Fruit fly (Drosophila melanogaster) whole organism, embryonic: Measurements from ENCODE around the gene dpr18.

ENCODE experiments used
- Atf6 ChIP-seq: fragments of 200-800 bp; sonication (Bioruptor generic); IDR thresholded peaks from 2 replicates; pipeline ENCODE4 v1.3.6; 2022; ENCODE audit warnings: missing biosample characterization, missing genetic modification characterization
- CG10147 ChIP-seq: fragments of 200-800 bp; sonication (Bioruptor generic); optimal IDR thresholded peaks from 2 replicates; lab custom pipeline; 2019; ENCODE audit warnings: missing biosample characterization, mild to moderate bottlenecking, missing genetic modification characterization, moderate library complexity
- CG10366 ChIP-seq: fragments of 200-800 bp; sonication (Bioruptor generic); IDR thresholded peaks from 2 replicates; pipeline ENCODE4 v1.3.6; 2022; ENCODE audit warnings: missing biosample characterization, missing genetic modification characterization
- CG10959 ChIP-seq: fragments of 200-800 bp; sonication (Bioruptor generic); IDR thresholded peaks from 2 replicates; pipeline ENCODE4 v1.3.6; 2022; ENCODE audit warnings: missing biosample characterization, missing genetic modification characterization
- CG11456 ChIP-seq: fragments of 200-800 bp; sonication (Bioruptor generic); IDR thresholded peaks from 3 replicates; pipeline ENCODE4 v1.3.6; 2022; ENCODE audit warnings: missing biosample characterization, missing genetic modification characterization
- CG12299 ChIP-seq: fragments of 200-800 bp; sonication (Bioruptor generic); optimal IDR thresholded peaks from 2 replicates; lab custom pipeline; 2018; ENCODE audit warnings: missing biosample characterization, mild to moderate bottlenecking, missing genetic modification characterization
- CG14014 ChIP-seq: fragments of 200-800 bp; sonication (Bioruptor generic); IDR thresholded peaks from 2 replicates; pipeline ENCODE4 v1.3.6; 2022; ENCODE audit warnings: missing biosample characterization, missing genetic modification characterization
- CG14667 ChIP-seq: fragments of 200-800 bp; sonication (Bioruptor generic); IDR thresholded peaks from 2 replicates; pipeline ENCODE4 v1.3.6; 2022; ENCODE audit warnings: missing biosample characterization, missing genetic modification characterization
- CG1603 ChIP-seq: fragments of 200-800 bp; sonication (Bioruptor generic); optimal IDR thresholded peaks from 2 replicates; lab custom pipeline; 2019; ENCODE audit warnings: missing biosample characterization, mild to moderate bottlenecking, missing genetic modification characterization, moderate library complexity
- CG1832 ChIP-seq: fragments of 200-800 bp; sonication (Bioruptor generic); optimal IDR thresholded peaks from 2 replicates; lab custom pipeline; 2017; ENCODE audit warnings: missing biosample characterization, mild to moderate bottlenecking, missing genetic modification characterization, inconsistent platforms
- CG18476 ChIP-seq: fragments of 200-800 bp; sonication (Bioruptor generic); optimal IDR thresholded peaks from 2 replicates; lab custom pipeline; 2016; ENCODE audit warnings: missing biosample characterization, mild to moderate bottlenecking, missing genetic modification characterization
- CG30020 ChIP-seq: fragments of 200-800 bp; optimal IDR thresholded peaks from 2 replicates; lab custom pipeline; 2019; ENCODE audit warnings: missing biosample characterization, mild to moderate bottlenecking, missing genetic modification characterization, moderate library complexity
- CG32772 ChIP-seq: fragments of 200-800 bp; sonication (Bioruptor generic); IDR thresholded peaks from 2 replicates; pipeline ENCODE4 v1.3.6; 2022; ENCODE audit warnings: missing biosample characterization, missing genetic modification characterization
- CG3407 ChIP-seq: fragments of 200-800 bp; sonication (Bioruptor generic); optimal IDR thresholded peaks from 2 replicates; lab custom pipeline; 2018; ENCODE audit warnings: missing biosample characterization, mild to moderate bottlenecking, missing genetic modification characterization
- CG34376 ChIP-seq: fragments of 200-800 bp; sonication (Bioruptor generic); optimal IDR thresholded peaks from 2 replicates; lab custom pipeline; 2018; ENCODE audit warnings: missing biosample characterization, mild to moderate bottlenecking, missing genetic modification characterization
- CG3726 ChIP-seq: fragments of 200-800 bp; sonication (Bioruptor generic); IDR thresholded peaks from 3 replicates; pipeline ENCODE4, ENCODE4 v1.3.6; 2022; ENCODE audit warnings: missing biosample characterization, missing genetic modification characterization
- CG4617 ChIP-seq: fragments of 200-800 bp; sonication (Bioruptor generic); optimal IDR thresholded peaks from 3 replicates; lab custom pipeline; 2016; ENCODE audit warnings: missing biosample characterization, missing genetic modification characterization, borderline replicate concordance
- CG4707 ChIP-seq: fragments of 200-800 bp; sonication (Bioruptor generic); optimal IDR thresholded peaks from 2 replicates; lab custom pipeline; 2018; ENCODE audit warnings: missing biosample characterization, mild to moderate bottlenecking, missing genetic modification characterization, moderate library complexity
- CG7372 ChIP-seq: fragments of 200-800 bp; sonication (Bioruptor generic); IDR thresholded peaks from 2 replicates; pipeline ENCODE4 v1.3.6; 2022; ENCODE audit warnings: missing biosample characterization, missing genetic modification characterization
- CG7786 ChIP-seq: fragments of 200-800 bp; sonication (Bioruptor generic); optimal IDR thresholded peaks from 2 replicates; lab custom pipeline; 2016; ENCODE audit warnings: missing biosample characterization, missing genetic modification characterization
- CG8924 ChIP-seq: fragments of 200-800 bp; optimal IDR thresholded peaks from 3 replicates; lab custom pipeline; 2019; ENCODE audit warnings: missing biosample characterization, mild to moderate bottlenecking, missing genetic modification characterization, moderate library complexity
- CG9609 ChIP-seq: fragments of 200-800 bp; sonication (Bioruptor generic); optimal IDR thresholded peaks from 3 replicates; lab custom pipeline; 2016; ENCODE audit warnings: missing biosample characterization, missing genetic modification characterization
- D ChIP-seq, 2 experiments: fragments of 200-800 bp in 1 of 2; fragments of >200 bp in 1 of 2; sonication (Bioruptor generic) in 1 of 2; optimal IDR thresholded peaks; 2 replicates in 1 of 2; 3 replicates in 1 of 2; lab custom pipeline; 2017; ENCODE audit warnings: mild to moderate bottlenecking in 1 of 2, missing biosample characterization in 1 of 2, missing genetic modification characterization in 1 of 2, missing genetic modification reagents in 1 of 2
- Dp ChIP-seq: fragments of 200-800 bp; sonication (Bioruptor generic); optimal IDR thresholded peaks from 2 replicates; lab custom pipeline; 2018; ENCODE audit warnings: missing biosample characterization, mild to moderate bottlenecking, missing genetic modification characterization, moderate library complexity
- Ets97D ChIP-seq: fragments of 200-800 bp; sonication (Bioruptor generic); optimal IDR thresholded peaks from 3 replicates; lab custom pipeline; 2016; ENCODE audit warnings: missing biosample characterization, missing genetic modification characterization
- GATAe ChIP-seq: fragments of 200-800 bp; sonication (Bioruptor generic); conservative IDR thresholded peaks from 2 replicates; pipeline ENCODE4 v1.3.6; 2022; ENCODE audit warnings: missing biosample characterization, missing genetic modification characterization
- Hmr ChIP-seq: fragments of 200-800 bp; sonication (Bioruptor generic); optimal IDR thresholded peaks from 3 replicates; lab custom pipeline; 2017; ENCODE audit warnings: mild to moderate bottlenecking, missing biosample characterization, missing genetic modification reagents, missing genetic modification characterization
- Hmx ChIP-seq: fragments of 200-800 bp; sonication (Bioruptor generic); optimal IDR thresholded peaks from 2 replicates; lab custom pipeline; 2016; ENCODE audit warnings: missing biosample characterization, missing genetic modification characterization
- Hsf ChIP-seq: fragments of 200-800 bp; sonication (Bioruptor generic); optimal IDR thresholded peaks from 3 replicates; lab custom pipeline; 2016; ENCODE audit warnings: missing biosample characterization, missing genetic modification characterization
- Max ChIP-seq: fragments of 200-800 bp; sonication (Bioruptor generic); optimal IDR thresholded peaks from 2 replicates; lab custom pipeline; 2016; ENCODE audit warnings: missing biosample characterization, mild to moderate bottlenecking, missing genetic modification characterization
- Ravus ChIP-seq: fragments of 200-800 bp; sonication (Bioruptor generic); IDR thresholded peaks from 2 replicates; pipeline ENCODE4 v1.3.6; 2022; ENCODE audit warnings: missing biosample characterization, missing genetic modification characterization
- crc ChIP-seq: fragments of 200-800 bp; sonication (Bioruptor generic); optimal IDR thresholded peaks from 2 replicates; lab custom pipeline; 2016; ENCODE audit warnings: missing biosample characterization, missing genetic modification characterization
- croc ChIP-seq: fragments of 200-800 bp; sonication (Bioruptor generic); conservative IDR thresholded peaks from 3 replicates; pipeline ENCODE4 v1.3.6; 2022; ENCODE audit warnings: missing biosample characterization, missing genetic modification characterization
- ftz-f1 ChIP-seq: fragments of 200-800 bp; sonication (Bioruptor generic); optimal IDR thresholded peaks from 2 replicates; lab custom pipeline; 2016; ENCODE audit warnings: missing biosample characterization, missing genetic modification characterization
- gcm ChIP-seq: fragments of 200-800 bp; sonication (Bioruptor generic); optimal IDR thresholded peaks from 2 replicates; lab custom pipeline; 2019; ENCODE audit warnings: missing biosample characterization, mild to moderate bottlenecking, missing genetic modification characterization, moderate library complexity
- gro ChIP-seq: fragments of 200-800 bp; sonication (Bioruptor generic); optimal IDR thresholded peaks from 2 replicates; lab custom pipeline; 2016; ENCODE audit warnings: missing biosample characterization, missing genetic modification characterization
- her ChIP-seq: fragments of 200-800 bp; sonication (Bioruptor generic); optimal IDR thresholded peaks from 2 replicates; lab custom pipeline; 2016; ENCODE audit warnings: missing biosample characterization, missing genetic modification characterization
- jumu ChIP-seq: fragments of 200-800 bp; sonication (Bioruptor generic); optimal IDR thresholded peaks from 3 replicates; lab custom pipeline; 2016; ENCODE audit warnings: missing biosample characterization, missing genetic modification characterization
- knrl ChIP-seq: fragments of 200-800 bp; sonication (Bioruptor generic); IDR thresholded peaks from 3 replicates; pipeline ENCODE4 v1.3.6; 2022; ENCODE audit warnings: missing biosample characterization, missing genetic modification characterization; ENCODE audit not compliant: partially characterized antibody
- lab ChIP-seq: fragments of 200-800 bp; sonication (Bioruptor generic); optimal IDR thresholded peaks from 3 replicates; lab custom pipeline; 2017; ENCODE audit warnings: missing biosample characterization, missing genetic modification characterization, mild to moderate bottlenecking, moderate library complexity, missing genetic modification reagents
- onecut ChIP-seq: fragments of 200-800 bp; sonication (Bioruptor generic); IDR thresholded peaks from 2 replicates; pipeline ENCODE4 v1.3.6; 2022; ENCODE audit warnings: missing biosample characterization, missing genetic modification characterization
- row ChIP-seq: fragments of 200-800 bp; sonication (Bioruptor generic); IDR thresholded peaks from 3 replicates; pipeline ENCODE4 v1.3.6; 2022; ENCODE audit warnings: missing biosample characterization, missing genetic modification characterization
- salm ChIP-seq: fragments of 200-800 bp; sonication (Bioruptor generic); optimal IDR thresholded peaks from 2 replicates; lab custom pipeline; 2018; ENCODE audit warnings: missing biosample characterization, mild to moderate bottlenecking, missing genetic modification characterization
- seq ChIP-seq: fragments of 200-800 bp; sonication (Bioruptor generic); IDR thresholded peaks from 2 replicates; pipeline ENCODE4 v1.3.6; 2022; ENCODE audit warnings: missing biosample characterization, missing genetic modification characterization
- sisA ChIP-seq: fragments of 200-800 bp; sonication (Bioruptor generic); IDR thresholded peaks from 2 replicates; pipeline ENCODE4 v1.3.6; 2022; ENCODE audit warnings: missing biosample characterization, missing genetic modification characterization
- ttk ChIP-seq: fragments of 200-800 bp; sonication (Bioruptor generic); IDR thresholded peaks from 2 replicates; pipeline ENCODE4 v2.1.2; 2022; ENCODE audit warnings: missing biosample characterization, missing genetic modification characterization
- twi ChIP-seq: fragments of 200-800 bp; optimal IDR thresholded peaks from 2 replicates; lab custom pipeline; 2019; ENCODE audit warnings: missing biosample characterization, mild to moderate bottlenecking, missing genetic modification characterization, moderate library complexity
- wdn ChIP-seq: fragments of 200-800 bp; sonication (Bioruptor generic); IDR thresholded peaks from 2 replicates; pipeline ENCODE4 v1.3.6; 2022; ENCODE audit warnings: missing biosample characterization, missing genetic modification characterization
- wek ChIP-seq: fragments of 200-800 bp; sonication (Bioruptor generic); optimal IDR thresholded peaks from 3 replicates; lab custom pipeline; 2018; ENCODE audit warnings: missing biosample characterization, mild to moderate bottlenecking, missing genetic modification characterization, moderate library complexity
- z ChIP-seq: fragments of 200-800 bp; sonication (Bioruptor generic); IDR thresholded peaks from 3 replicates; pipeline ENCODE4 v1.3.6; 2022; ENCODE audit warnings: missing biosample characterization, missing genetic modification characterization

dpr18 gene

DNA sequence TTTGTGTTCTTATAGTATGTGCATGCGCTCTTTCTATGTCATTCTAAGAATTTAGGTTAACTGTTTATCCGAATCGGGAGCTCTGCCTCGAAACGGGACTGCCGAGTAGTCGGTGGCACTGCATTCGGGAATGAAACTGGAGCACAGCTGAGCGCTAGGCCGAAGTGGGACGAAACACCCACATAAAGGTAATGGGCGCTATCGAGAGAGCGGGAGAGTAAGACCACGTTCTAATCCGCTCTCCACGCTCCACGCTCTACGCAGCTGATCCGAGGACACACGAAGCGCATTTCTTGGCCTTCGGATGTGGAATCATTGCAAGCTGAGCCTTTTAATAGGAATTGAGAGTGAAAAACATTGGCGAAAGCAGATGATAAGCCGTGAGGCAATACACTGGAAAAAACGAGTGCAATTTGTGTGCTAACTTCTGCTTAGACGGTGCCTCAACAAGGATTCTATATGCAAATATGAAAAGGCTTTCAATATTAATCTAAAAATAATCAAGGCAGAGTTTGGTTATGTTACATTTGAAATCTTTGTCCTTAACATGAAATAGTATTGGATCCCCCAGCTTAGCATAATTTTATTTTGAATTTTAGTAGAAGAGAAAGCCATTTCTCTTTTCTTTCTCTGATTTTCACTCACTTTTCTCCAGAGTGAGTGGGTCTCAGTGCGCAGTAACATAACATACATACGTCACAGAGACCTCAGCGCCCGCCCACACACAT lies 22.5 kb downstream of the dpr18 start (continued):
- TF ChIP-seq D (optimal IDR thresholded peaks at IDR 0.05; lab: Kevin White, UChicago) (no peak), D (GFP tag; optimal IDR thresholded peaks at IDR 0.05; lab: Kevin White, UChicago) (peak; percentile 4), CG7372 (no peak), CG3407 (GFP tag; lab: Kevin White, UChicago) (no peak), gcm (no peak), sisA (GFP tag; lab: Robert Waterston, UW) (no peak), CG32772 (no peak), gro (GFP tag; lab: Kevin White, UChicago) (no peak), wdn (GFP tag; lab: Robert Waterston, UW) (no peak), ttk (GFP tag; lab: Robert Waterston, UW) (no peak), twi (tag; lab: Kevin White, UChicago) (no peak), wek (GFP tag; lab: Kevin White, UChicago) (no peak), CG1832 (GFP tag; lab: Kevin White, UChicago) (no peak), z (GFP tag; lab: Robert Waterston, UW) (peak; percentile 51; the same call in 1 of the 3 replicates), CG8924 (tag; lab: Kevin White, UChicago) (no peak), her (GFP tag; lab: Kevin White, UChicago) (no peak), Max (GFP tag; lab: Kevin White, UChicago) (no peak), CG10959 (GFP tag; lab: Robert Waterston, UW) (no peak), row (GFP tag; lab: Robert Waterston, UW) (peak; percentile 65; the same call in 2 of the 3 replicates), CG9609 (GFP tag; lab: Kevin White, UChicago) (no peak), Dp (GFP tag; lab: Kevin White, UChicago) (no peak), onecut (GFP tag; lab: Robert Waterston, UW) (peak; percentile 16; the same call in 1 of the 2 replicates), CG4707 (GFP tag; lab: Kevin White, UChicago) (no peak), crc (GFP tag; lab: Kevin White, UChicago) (no peak), seq (GFP tag; lab: Robert Waterston, UW) (no peak), CG30020 (tag; lab: Kevin White, UChicago) (no peak), CG1603 (peak; percentile 21), CG10147 (GFP tag; lab: Kevin White, UChicago) (no peak), Ravus (no peak), Hmr (GFP tag; lab: Kevin White, UChicago) (no peak), CG14014 (GFP tag; lab: Robert Waterston, UW) (no peak), CG12299 (tag; lab: Kevin White, UChicago) (no peak), salm (tag; lab: Kevin White, UChicago) (no peak), GATAe (GFP tag; lab: Robert Waterston, UW) (no peak), CG7786 (GFP tag; lab: Kevin White, UChicago) (peak; percentile 5), croc (no peak; the same call in 2 of the 3 replicates), CG18476 (GFP tag; lab: Kevin White, UChicago) (no peak), CG34376 (GFP tag; lab: Kevin White, UChicago) (peak; percentile 10), CG10366 (GFP tag; lab: Robert Waterston, UW) (no peak), Hmx (no peak), CG4617 (GFP tag; lab: Kevin White, UChicago) (no peak), CG14667 (GFP tag; lab: Robert Waterston, UW) (no peak), Atf6 (GFP tag; lab: Robert Waterston, UW) (0 out of 2 replicates have a peak, but pooled peaks have one; percentile 26), knrl (GFP tag; lab: Robert Waterston, UW) (no peak), ftz-f1 (GFP tag; lab: Kevin White, UChicago) (no peak), Ets97D (GFP tag; lab: Kevin White, UChicago) (no peak), CG3726 (GFP tag; lab: Robert Waterston, UW) (no peak), lab (GFP tag; lab: Kevin White, UChicago) (no peak), jumu (GFP tag; lab: Kevin White, UChicago) (no peak), CG11456 (GFP tag; lab: Robert Waterston, UW) (no peak), Hsf (peak; percentile 19)
